Worm (Caenorhabditis elegans) whole organism, early embryonic: ENCODE measurements around the gene F55C5.17.

Experiments used
- B0310.2 ChIP-seq: sonication (generic microtip); optimal IDR thresholded peaks from 2 replicates; lab custom pipeline; 2016; ENCODE audit warnings: mild to moderate bottlenecking, missing genetic modification characterization, missing compliant biosample characterization
- F13C5.2 ChIP-seq: sonication (generic microtip); optimal IDR thresholded peaks from 2 replicates; lab custom pipeline; 2017; ENCODE audit warnings: mild to moderate bottlenecking, missing genetic modification characterization, inconsistent platforms, missing compliant biosample characterization
- ama-1 ChIP-seq: fragments of 150-350 bp; optimal IDR thresholded peaks from 2 replicates; lab custom pipeline; 2014
- flt-1 ChIP-seq: fragments of 200-800 bp; sonication (Bioruptor generic); IDR thresholded peaks from 2 replicates; pipeline ENCODE4 v1.3.6; 2022; ENCODE audit warnings: missing genetic modification characterization, missing compliant biosample characterization
- hmbx-1 ChIP-seq: sonication (generic microtip); optimal IDR thresholded peaks from 2 replicates; lab custom pipeline; 2016; ENCODE audit warnings: mild to moderate bottlenecking, missing genetic modification characterization, missing compliant biosample characterization
- hnd-1 ChIP-seq: sonication (generic microtip); optimal IDR thresholded peaks from 2 replicates; lab custom pipeline; 2016; ENCODE audit warnings: missing genetic modification characterization, missing compliant biosample characterization
- pes-1 ChIP-seq: fragments of 200-800 bp; sonication (Bioruptor generic); IDR thresholded peaks from 2 replicates; pipeline ENCODE4 v1.3.6; 2022; ENCODE audit warnings: missing genetic modification reagents, missing genetic modification characterization, missing compliant biosample characterization
- scrt-1 ChIP-seq: fragments of 200-800 bp; sonication (Bioruptor generic); IDR thresholded peaks from 2 replicates; pipeline ENCODE4 v1.3.6; 2022; ENCODE audit warnings: missing genetic modification characterization, missing compliant biosample characterization
- sea-1 ChIP-seq: fragments of 200-800 bp; sonication (Bioruptor generic); conservative IDR thresholded peaks from 2 replicates; pipeline ENCODE4 v1.3.6; 2022; ENCODE audit warnings: missing genetic modification characterization, missing compliant biosample characterization
- tbx-11 ChIP-seq: fragments of 200-800 bp; sonication (Bioruptor generic); IDR thresholded peaks from 2 replicates; pipeline ENCODE4 v1.3.6; 2022; ENCODE audit warnings: missing genetic modification characterization, missing compliant biosample characterization
- tra-4 ChIP-seq: sonication (generic microtip); optimal IDR thresholded peaks from 2 replicates; lab custom pipeline; 2017; ENCODE audit warnings: missing genetic modification characterization, missing compliant biosample characterization

The F55C5.17 gene

DNA sequence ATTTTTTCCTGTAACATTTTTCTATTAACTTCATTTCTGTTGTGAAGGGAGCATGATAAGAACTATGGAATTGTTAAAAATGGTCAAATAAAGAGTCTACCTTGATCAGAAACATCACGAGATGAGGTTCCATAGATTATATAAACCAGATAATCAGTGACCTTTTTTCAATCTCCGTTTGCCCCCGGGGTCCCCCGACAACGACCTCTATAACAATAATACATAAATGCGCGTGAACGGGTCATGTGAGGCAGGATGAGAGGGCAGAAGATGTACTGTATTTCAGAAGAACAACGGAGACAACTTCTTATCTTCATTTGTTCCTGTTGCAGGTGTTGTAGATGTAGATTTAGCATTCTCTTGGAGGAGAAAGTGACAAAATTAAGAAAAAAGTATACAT, 49.5 kb downstream of the F55C5.17 start:
- TF ChIP-seq tbx-11 (GFP tag; lab: Robert Waterston, UW) (no peak), pes-1 (GFP tag; lab: Robert Waterston, UW) (no peak), scrt-1 (GFP tag; lab: Robert Waterston, UW) (no peak), hnd-1 (tag; lab: Kevin White, UChicago) (no peak), ama-1 (lab: Kevin White, UChicago) (no peak), B0310.2 (tag; lab: Kevin White, UChicago) (no peak), F13C5.2 (tag; lab: Kevin White, UChicago) (no peak), flt-1 (GFP tag; lab: Robert Waterston, UW) (no peak), hmbx-1 (tag; lab: Kevin White, UChicago) (no peak), tra-4 (tag; lab: Kevin White, UChicago) (no peak), sea-1 (GFP tag; lab: Robert Waterston, UW) (no peak)
